Worm (Caenorhabditis elegans): ENCODE data around the gene dap-3.
A peak's percentile ranks its signal among the peaks of the same experiment; 100 is the strongest.

dap-3 gene

DNA sequence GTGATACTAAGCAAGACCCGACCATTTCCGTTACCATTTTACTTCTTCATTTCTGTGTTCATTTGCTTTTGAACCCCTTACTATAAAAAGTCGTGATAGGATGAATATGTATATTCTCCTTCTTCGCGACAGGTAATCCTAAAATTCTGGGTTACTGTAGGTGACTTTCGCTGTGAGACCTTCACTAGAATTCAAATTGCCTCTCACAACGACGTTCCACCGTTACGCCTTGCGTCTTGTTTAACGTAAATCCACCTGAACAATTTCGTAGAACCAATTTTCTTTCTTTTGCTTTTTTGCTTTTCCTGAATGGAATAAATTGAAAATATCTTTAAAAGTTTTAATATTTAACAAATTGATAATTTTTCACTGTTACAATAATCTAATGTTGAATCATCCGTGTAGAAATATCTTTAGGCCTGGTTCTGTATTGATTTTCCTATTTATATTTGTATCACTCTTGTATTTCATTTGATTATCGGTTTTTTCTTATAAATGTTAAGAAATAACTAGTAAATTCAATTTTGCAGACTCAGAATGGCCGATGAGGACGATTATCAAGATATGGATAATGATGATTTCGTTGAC is 2.0 kb upstream of the dap-3 start, which contains the start of gene rpb-6 (continued):
- no peak for TF ChIP-seq xnd-1 (tag; optimal IDR thresholded peaks at IDR 0.05)
- TF ChIP-seq Y79H2A.3 (GFP tag; conservative IDR thresholded peaks at IDR 0.05): no peak
- TF ChIP-seq dpff-1 (tag; optimal IDR thresholded peaks at IDR 0.05): no peak
- no peak for TF ChIP-seq B0336.3 (GFP tag; IDR thresholded peaks at IDR 0.05)
- peak; percentile 67 for TF ChIP-seq lin-54 (GFP tag; optimal IDR thresholded peaks at IDR 0.05)
- TF ChIP-seq lsl-1 (GFP tag; optimal IDR thresholded peaks at IDR 0.05): peak; percentile 66
- TF ChIP-seq hlh-26 (GFP tag; conservative IDR thresholded peaks at IDR 0.05): no peak
- TF ChIP-seq sdz-38 (tag; optimal IDR thresholded peaks at IDR 0.05): no peak
- no peak for TF ChIP-seq bed-1 (GFP tag; IDR thresholded peaks at IDR 0.05)
- TF ChIP-seq unc-130 (GFP tag; optimal IDR thresholded peaks at IDR 0.05): no peak
- TF ChIP-seq egl-18 (GFP tag; IDR thresholded peaks at IDR 0.05): no peak
- no peak for TF ChIP-seq ztf-26 (tag; optimal IDR thresholded peaks at IDR 0.05)
- TF ChIP-seq nfyb-1 (GFP tag; IDR thresholded peaks at IDR 0.05): no peak
- peak; percentile 92 for TF ChIP-seq attf-3 (GFP tag; conservative IDR thresholded peaks at IDR 0.05)
- no peak for TF ChIP-seq ceh-40 (GFP tag; IDR thresholded peaks at IDR 0.05)
- TF ChIP-seq egrh-3 (GFP tag; IDR thresholded peaks at IDR 0.05): no peak
- TF ChIP-seq ZK185.1 (tag; optimal IDR thresholded peaks at IDR 0.05; ENCODE audit: poor library complexity, severe bottlenecking): no peak
- no peak for TF ChIP-seq aptf-2 (GFP tag; conservative IDR thresholded peaks at IDR 0.05)
- TF ChIP-seq mel-28 (tag; optimal IDR thresholded peaks at IDR 0.05; ENCODE audit: borderline replicate concordance): no peak
- no peak for TF ChIP-seq Y56A3A.18 (GFP tag; IDR thresholded peaks at IDR 0.05)
- TF ChIP-seq D2030.7 (GFP tag; IDR thresholded peaks at IDR 0.05): no peak
- no peak for TF ChIP-seq Y53G8AR.9 (GFP tag; conservative IDR thresholded peaks at IDR 0.05)
- TF ChIP-seq hrde-1 (tag; optimal IDR thresholded peaks at IDR 0.05; ENCODE audit: borderline replicate concordance): no peak
- no peak for TF ChIP-seq rpc-1 (optimal IDR thresholded peaks at IDR 0.05)
- no peak for TF ChIP-seq rpc-1 (tag; optimal IDR thresholded peaks at IDR 0.05)
- no peak for TF ChIP-seq dox-1 (GFP tag; IDR thresholded peaks at IDR 0.05)
- TF ChIP-seq mxl-1 (tag; optimal IDR thresholded peaks at IDR 0.05): no peak
- no peak for TF ChIP-seq unc-62 (GFP tag; optimal IDR thresholded peaks at IDR 0.05)
- no peak for TF ChIP-seq snpc-1.3 (tag; optimal IDR thresholded peaks at IDR 0.05; ENCODE audit: insufficient read depth)
- TF ChIP-seq F33H1.4 (GFP tag; IDR thresholded peaks at IDR 0.05): peak; percentile 56
- peak; percentile 40 for TF ChIP-seq efl-1 (GFP tag; optimal IDR thresholded peaks at IDR 0.05)
- TF ChIP-seq pha-4 (tag; optimal IDR thresholded peaks at IDR 0.05): no peak

DNA sequence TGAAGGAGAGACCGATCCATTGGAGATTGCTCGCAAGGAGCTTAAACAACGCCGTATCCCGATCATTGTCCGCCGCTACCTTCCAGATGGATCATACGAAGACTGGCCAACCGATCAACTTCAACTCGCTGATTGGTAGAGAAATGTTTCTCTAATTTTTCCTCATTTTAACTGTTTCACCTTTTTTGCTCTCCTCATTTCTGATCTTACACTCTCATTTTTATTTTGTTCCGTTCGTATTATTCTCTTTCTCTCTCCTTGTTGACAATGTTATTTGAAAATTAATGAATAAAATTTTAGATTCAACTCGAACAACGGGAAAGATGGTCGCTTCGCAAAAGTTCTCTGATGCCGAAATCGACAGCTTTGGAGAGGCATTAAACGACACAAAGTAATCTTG is 1.3 kb upstream of the dap-3 start, which contains the start of gene dohh-1:
dohh-1 (plus strand) TSS at position 301 of the 400 bp plus-strand sequence.
- no peak for TF ChIP-seq fkh-3 (tag; optimal IDR thresholded peaks at IDR 0.05)

DNA sequence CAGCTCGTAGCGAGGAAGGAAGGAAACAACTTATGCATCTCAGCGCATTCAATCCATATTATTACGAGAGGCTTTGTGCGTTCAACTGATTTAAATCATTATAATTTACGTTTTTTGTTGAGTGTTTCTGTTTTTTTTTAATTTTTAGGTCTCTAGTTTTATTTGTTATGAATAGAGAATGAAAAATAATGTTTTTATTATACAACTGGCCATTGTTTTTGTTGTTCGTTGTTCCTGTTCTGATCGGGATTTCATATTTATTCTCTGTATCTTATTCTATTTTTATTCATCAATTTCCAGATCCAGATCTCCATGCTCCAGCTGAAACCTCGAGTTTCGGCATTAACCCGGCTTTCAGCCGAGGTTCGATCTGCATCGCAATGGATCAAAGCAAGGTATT is 1.4 kb downstream of the dap-3 start, which contains the start of gene mrps-22:
mrps-22 (plus strand) TSS at position 301 of the 400 bp plus-strand sequence.
- no peak for TF ChIP-seq xnd-1 (tag; optimal IDR thresholded peaks at IDR 0.05)
- no peak for TF ChIP-seq athp-1 (tag; optimal IDR thresholded peaks at IDR 0.05)
- TF ChIP-seq let-607 (tag; optimal IDR thresholded peaks at IDR 0.05): no peak
- TF ChIP-seq lag-1 (GFP tag; IDR thresholded peaks at IDR 0.05): no peak
- no peak for TF ChIP-seq hmg-20 (GFP tag; IDR thresholded peaks at IDR 0.05)
- TF ChIP-seq nhr-179 (tag; optimal IDR thresholded peaks at IDR 0.05): no peak
- no peak for TF ChIP-seq rcor-1 (GFP tag; IDR thresholded peaks at IDR 0.05)
- TF ChIP-seq hlh-12 (tag; optimal IDR thresholded peaks at IDR 0.05): no peak
- no peak for TF ChIP-seq nhr-90 (tag; optimal IDR thresholded peaks at IDR 0.05)
- no peak for TF ChIP-seq snpc-4 (GFP tag; optimal IDR thresholded peaks at IDR 0.05)
- TF ChIP-seq snpc-4 (tag; optimal IDR thresholded peaks at IDR 0.05): no peak
- TF ChIP-seq hlh-26 (GFP tag; conservative IDR thresholded peaks at IDR 0.05): no peak
- no peak for TF ChIP-seq madf-3 (GFP tag; IDR thresholded peaks at IDR 0.05)
- TF ChIP-seq atf-7 (tag; optimal IDR thresholded peaks at IDR 0.05): no peak
- TF ChIP-seq ets-4 (GFP tag; optimal IDR thresholded peaks at IDR 0.05): no peak
